Fruit fly (Drosophila melanogaster): ENCODE data around the gene Noc1.

The Noc1 gene

DNA sequence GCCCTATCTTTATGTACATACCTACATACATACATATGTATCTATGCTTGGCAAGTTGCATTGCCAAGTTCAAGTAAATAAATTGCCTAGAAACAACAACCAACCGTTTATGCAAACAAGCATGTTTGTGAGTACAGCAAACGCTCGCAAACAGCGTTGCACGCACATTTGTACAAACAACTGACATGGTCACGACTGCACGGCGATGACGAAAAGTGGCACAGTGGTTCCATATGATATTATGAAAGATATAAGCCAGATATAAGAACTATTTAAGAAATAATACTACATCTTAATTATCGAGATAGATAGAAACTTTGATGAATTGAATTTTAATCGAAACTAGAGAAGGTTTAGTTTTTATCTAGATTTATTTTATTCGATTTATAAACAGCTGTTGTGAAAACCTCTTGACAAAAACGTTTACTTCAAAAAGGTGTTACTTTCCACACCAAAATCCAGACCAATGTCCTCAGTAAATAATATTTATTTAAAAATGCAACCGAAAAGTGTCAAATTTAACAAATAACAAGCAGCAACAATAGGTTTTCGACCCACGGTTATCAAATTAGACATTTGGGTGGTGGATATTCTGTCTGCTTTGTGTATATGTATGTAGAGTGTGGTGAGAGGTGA is 15.4 kb downstream of the Noc1 start (continued):
- peak; percentile 70 for TF ChIP-seq CG34376 (GFP tag; optimal IDR thresholded peaks at IDR 0.05)
- TF ChIP-seq CG10147 (GFP tag; optimal IDR thresholded peaks at IDR 0.05) = peak; percentile 88
- peak; percentile 85 for TF ChIP-seq Mes4 (GFP tag; optimal IDR thresholded peaks at IDR 0.05)
- TF ChIP-seq zfh2 (GFP tag; optimal IDR thresholded peaks at IDR 0.05) = peak; percentile 46
- TF ChIP-seq CG32767 (GFP tag; IDR thresholded peaks at IDR 0.05) = peak; percentile 74
- peak; percentile 77 for TF ChIP-seq eyg (GFP tag; optimal IDR thresholded peaks at IDR 0.05)
- no peak for TF ChIP-seq Sin3A (optimal IDR thresholded peaks at IDR 0.05)
- peak; percentile 86 for TF ChIP-seq CG2202 (tag; optimal IDR thresholded peaks at IDR 0.05)
- TF ChIP-seq Doc2 (GFP tag; IDR thresholded peaks at IDR 0.05) = peak; percentile 49; the same call in 1 of the 2 replicates
- peak; percentile 83; the same call in 2 of the 3 replicates for TF ChIP-seq tgo (GFP tag; IDR thresholded peaks at IDR 0.05)
- TF ChIP-seq chif (GFP tag; optimal IDR thresholded peaks at IDR 0.05) = peak; percentile 83
- TF ChIP-seq HLH3B (GFP tag; IDR thresholded peaks at IDR 0.05) = peak; percentile 71
- TF ChIP-seq her (GFP tag; optimal IDR thresholded peaks at IDR 0.05) = peak; percentile 54
- peak; percentile 39; the same call in 1 of the 2 replicates for TF ChIP-seq peb (GFP tag; IDR thresholded peaks at IDR 0.05)
- no peak for TF ChIP-seq pzg (GFP tag; optimal IDR thresholded peaks at IDR 0.05)
- TF ChIP-seq Gsc (GFP tag; IDR thresholded peaks at IDR 0.05) = peak; percentile 44; the same call in 1 of the 2 replicates
- peak in 1 of 3 experiments; percentile 87 for TF ChIP-seq Stat92E (GFP tag; optimal IDR thresholded peaks at IDR 0.05)
- TF ChIP-seq tna (GFP tag; IDR thresholded peaks at IDR 0.05; ENCODE audit: partially characterized antibody) = no peak
- TF ChIP-seq lov (optimal IDR thresholded peaks at IDR 0.05) = no peak
- peak; percentile 82 for TF ChIP-seq lov (GFP tag; IDR thresholded peaks at IDR 0.05)
- TF ChIP-seq cas (GFP tag; IDR thresholded peaks at IDR 0.05) = no peak
- peak; percentile 90 for TF ChIP-seq CG13296 (GFP tag; optimal IDR thresholded peaks at IDR 0.05)
- peak; percentile 74 for TF ChIP-seq CG12071 (GFP tag; optimal IDR thresholded peaks at IDR 0.05)
- peak; percentile 3 for TF ChIP-seq CG17802 (tag; optimal IDR thresholded peaks at IDR 0.05)
- peak; percentile 58 for TF ChIP-seq Antp (GFP tag; optimal IDR thresholded peaks at IDR 0.05)
- no peak for TF ChIP-seq Dref (GFP tag; IDR thresholded peaks at IDR 0.05)
- peak; percentile 75 for TF ChIP-seq fd3F (GFP tag; optimal IDR thresholded peaks at IDR 0.05)
- no peak for TF ChIP-seq Doc3 (GFP tag; IDR thresholded peaks at IDR 0.05; ENCODE audit: partially characterized antibody)
- TF ChIP-seq ind (GFP tag; optimal IDR thresholded peaks at IDR 0.05) = peak; percentile 87
- peak; percentile 81 for TF ChIP-seq CG3407 (GFP tag; optimal IDR thresholded peaks at IDR 0.05)
- peak; percentile 72 for TF ChIP-seq E2f2 (GFP tag; IDR thresholded peaks at IDR 0.05)
- TF ChIP-seq CG33213 (GFP tag; optimal IDR thresholded peaks at IDR 0.05) = peak; percentile 79
- peak; percentile 35; the same call in 2 of the 3 replicates for TF ChIP-seq CG14050 (GFP tag; IDR thresholded peaks at IDR 0.05)
- TF ChIP-seq CG31388 (GFP tag; optimal IDR thresholded peaks at IDR 0.05) = peak; percentile 81
- TF ChIP-seq gcm2 (GFP tag; optimal IDR thresholded peaks at IDR 0.05) = peak; percentile 91
- peak; percentile 85 for TF ChIP-seq CG6813 (GFP tag; optimal IDR thresholded peaks at IDR 0.05)
- peak; percentile 92 for TF ChIP-seq Xbp1 (GFP tag; optimal IDR thresholded peaks at IDR 0.05)
- peak; percentile 93 for TF ChIP-seq kni (GFP tag; optimal IDR thresholded peaks at IDR 0.05)
- peak; percentile 93 for TF ChIP-seq Max (GFP tag; optimal IDR thresholded peaks at IDR 0.05)
- TF ChIP-seq Six4 (GFP tag; optimal IDR thresholded peaks at IDR 0.05) = peak; percentile 92
- TF ChIP-seq BtbVII (GFP tag; optimal IDR thresholded peaks at IDR 0.05) = peak; percentile 78
- TF ChIP-seq CG14441 (GFP tag; IDR thresholded peaks at IDR 0.05) = peak; percentile 73; the same call in 1 of the 2 replicates
- peak; percentile 68 for TF ChIP-seq CG10431 (GFP tag; optimal IDR thresholded peaks at IDR 0.05)
- peak; percentile 89 for TF ChIP-seq lab (GFP tag; optimal IDR thresholded peaks at IDR 0.05)
- TF ChIP-seq Blimp-1 (GFP tag; optimal IDR thresholded peaks at IDR 0.05) = peak; percentile 78
- TF ChIP-seq C15 (GFP tag; IDR thresholded peaks at IDR 0.05) = 0 out of 3 replicates have a peak, but pooled peaks have one; percentile 39
- TF ChIP-seq jumu (GFP tag; optimal IDR thresholded peaks at IDR 0.05) = peak; percentile 68
- TF ChIP-seq rib (GFP tag; IDR thresholded peaks at IDR 0.05) = no peak
- peak; percentile 36 for TF ChIP-seq ap (GFP tag; IDR thresholded peaks at IDR 0.05)
- TF ChIP-seq CG15011 (GFP tag; optimal IDR thresholded peaks at IDR 0.05) = peak; percentile 67
